Fruit fly (Drosophila melanogaster) whole organism, embryonic: Measurements from ENCODE around the gene fln.

Source experiments
- ATbp ChIP-seq: fragments of 200-800 bp; sonication (Bioruptor generic); optimal IDR thresholded peaks from 2 replicates; lab custom pipeline; 2017; ENCODE audit warnings: missing biosample characterization, mild to moderate bottlenecking, missing genetic modification characterization, missing genetic modification reagents
- Aef1 ChIP-seq: fragments of 200-800 bp; sonication (Bioruptor generic); IDR thresholded peaks from 3 replicates; pipeline ENCODE4 v1.3.6; 2022; ENCODE audit warnings: missing biosample characterization, missing genetic modification characterization
- CG10431 ChIP-seq: fragments of 200-800 bp; sonication (Bioruptor generic); optimal IDR thresholded peaks from 3 replicates; lab custom pipeline; 2018; ENCODE audit warnings: missing biosample characterization, mild to moderate bottlenecking, missing genetic modification characterization
- CG12104 ChIP-seq: fragments of 200-800 bp; sonication (Bioruptor generic); optimal IDR thresholded peaks from 3 replicates; lab custom pipeline; 2016; ENCODE audit warnings: missing biosample characterization, missing genetic modification characterization
- CG15073 ChIP-seq: fragments of 200-800 bp; sonication (Bioruptor generic); optimal IDR thresholded peaks from 2 replicates; lab custom pipeline; 2016; ENCODE audit warnings: missing biosample characterization, missing genetic modification characterization
- CG16863 ChIP-seq: fragments of 200-800 bp; sonication (Bioruptor generic); optimal IDR thresholded peaks from 3 replicates; lab custom pipeline; 2016; ENCODE audit warnings: missing biosample characterization, missing genetic modification characterization
- CG17829 ChIP-seq: fragments of 200-800 bp; optimal IDR thresholded peaks from 2 replicates; lab custom pipeline; 2019; ENCODE audit warnings: missing biosample characterization, mild to moderate bottlenecking, missing genetic modification characterization, moderate library complexity
- CG18262 ChIP-seq: fragments of 200-800 bp; optimal IDR thresholded peaks from 3 replicates; lab custom pipeline; 2019; ENCODE audit warnings: missing biosample characterization, mild to moderate bottlenecking, missing genetic modification characterization, moderate library complexity
- CG18476 ChIP-seq: fragments of 200-800 bp; sonication (Bioruptor generic); optimal IDR thresholded peaks from 2 replicates; lab custom pipeline; 2016; ENCODE audit warnings: missing biosample characterization, mild to moderate bottlenecking, missing genetic modification characterization
- CG2202 ChIP-seq: fragments of 200-800 bp; sonication (Bioruptor generic); optimal IDR thresholded peaks from 2 replicates; lab custom pipeline; 2018; ENCODE audit warnings: missing biosample characterization, mild to moderate bottlenecking, missing genetic modification characterization
- CG2712 ChIP-seq: fragments of 200-800 bp; optimal IDR thresholded peaks from 3 replicates; lab custom pipeline; 2019; ENCODE audit warnings: missing biosample characterization, mild to moderate bottlenecking, missing genetic modification characterization, moderate library complexity
- CG30020 ChIP-seq: fragments of 200-800 bp; optimal IDR thresholded peaks from 2 replicates; lab custom pipeline; 2019; ENCODE audit warnings: missing biosample characterization, mild to moderate bottlenecking, missing genetic modification characterization, moderate library complexity
- CG30403 ChIP-seq: fragments of 200-800 bp; sonication (Bioruptor generic); optimal IDR thresholded peaks from 3 replicates; lab custom pipeline; 2016; ENCODE audit warnings: missing biosample characterization, missing genetic modification characterization
- CG31365 ChIP-seq: fragments of 200-800 bp; sonication (Bioruptor generic); optimal IDR thresholded peaks from 2 replicates; lab custom pipeline; 2018; ENCODE audit warnings: missing biosample characterization, mild to moderate bottlenecking, missing genetic modification characterization
- CG31388 ChIP-seq: fragments of 200-800 bp; sonication (Bioruptor generic); optimal IDR thresholded peaks from 2 replicates; lab custom pipeline; 2016; ENCODE audit warnings: missing biosample characterization, missing genetic modification characterization
- CG31441 ChIP-seq: fragments of 200-800 bp; sonication (Bioruptor generic); IDR thresholded peaks from 2 replicates; pipeline ENCODE4 v1.3.6; 2022; ENCODE audit warnings: missing biosample characterization, missing genetic modification characterization
- CG5180 ChIP-seq: fragments of 200-800 bp; sonication (Bioruptor generic); optimal IDR thresholded peaks from 3 replicates; lab custom pipeline; 2017; ENCODE audit warnings: missing biosample characterization, missing genetic modification characterization, mild to moderate bottlenecking, moderate library complexity, missing genetic modification reagents
- CG6765 ChIP-seq: fragments of 200-800 bp; sonication (Bioruptor generic); optimal IDR thresholded peaks from 3 replicates; lab custom pipeline; 2017; ENCODE audit warnings: missing biosample characterization, mild to moderate bottlenecking, missing genetic modification characterization
- CG7786 ChIP-seq: fragments of 200-800 bp; sonication (Bioruptor generic); optimal IDR thresholded peaks from 2 replicates; lab custom pipeline; 2016; ENCODE audit warnings: missing biosample characterization, missing genetic modification characterization
- CG8281 ChIP-seq: fragments of 200-800 bp; sonication (Bioruptor generic); optimal IDR thresholded peaks from 2 replicates; lab custom pipeline; 2018; ENCODE audit warnings: missing biosample characterization, mild to moderate bottlenecking, missing genetic modification characterization, moderate library complexity
- CG8290 ChIP-seq, 3 experiments: fragments of 200-800 bp; sonication (Bioruptor generic); optimal IDR thresholded peaks; 2 replicates each; lab custom pipeline; 2016 to 2019; ENCODE audit warnings: missing biosample characterization in 3 of 3, missing genetic modification characterization in 3 of 3, mild to moderate bottlenecking in 2 of 3, moderate library complexity in 1 of 3
- CG9817 ChIP-seq: fragments of 200-800 bp; sonication (Bioruptor generic); optimal IDR thresholded peaks from 2 replicates; lab custom pipeline; 2018; ENCODE audit warnings: missing biosample characterization, mild to moderate bottlenecking, missing genetic modification characterization, moderate library complexity
- CoRest ChIP-seq: fragments of 200-800 bp; sonication (Bioruptor generic); optimal IDR thresholded peaks from 3 replicates; lab custom pipeline; 2018; ENCODE audit warnings: missing biosample characterization, mild to moderate bottlenecking, missing genetic modification characterization, moderate library complexity
- D19B ChIP-seq: fragments of 200-800 bp; sonication (Bioruptor generic); optimal IDR thresholded peaks from 2 replicates; lab custom pipeline; 2017; ENCODE audit warnings: missing biosample characterization, mild to moderate bottlenecking, missing genetic modification characterization
- Deaf1 ChIP-seq: fragments of 200-800 bp; optimal IDR thresholded peaks from 3 replicates; lab custom pipeline; 2019; ENCODE audit warnings: missing biosample characterization, mild to moderate bottlenecking, missing genetic modification characterization, moderate library complexity
- Doc3 ChIP-seq: fragments of 200-800 bp; sonication (Bioruptor generic); IDR thresholded peaks from 3 replicates; pipeline ENCODE4 v1.3.6; 2022; ENCODE audit warnings: missing biosample characterization, missing genetic modification characterization; ENCODE audit not compliant: partially characterized antibody
- HmgZ ChIP-seq: fragments of 200-800 bp; sonication (Bioruptor generic); optimal IDR thresholded peaks from 2 replicates; lab custom pipeline; 2018; ENCODE audit warnings: missing biosample characterization, mild to moderate bottlenecking, missing genetic modification characterization
- Hr51 ChIP-seq, 2 experiments: fragments of 200-800 bp; sonication (Bioruptor generic); optimal IDR thresholded peaks; 2 replicates in 1 of 2; 3 replicates in 1 of 2; lab custom pipeline; 2016 to 2018; ENCODE audit warnings: missing biosample characterization in 2 of 2, missing genetic modification characterization in 2 of 2, mild to moderate bottlenecking in 1 of 2, moderate library complexity in 1 of 2
- Hr78 ChIP-seq, 2 experiments: fragments of 200-800 bp in 1 of 2; fragments of >200 bp in 1 of 2; sonication (Bioruptor generic) in 1 of 2; optimal IDR thresholded peaks; 2 replicates each; lab custom pipeline; 2017 to 2019; ENCODE audit warnings: missing biosample characterization in 2 of 2, missing genetic modification characterization in 2 of 2, mild to moderate bottlenecking in 1 of 2, moderate library complexity in 1 of 2
- Optix ChIP-seq: fragments of 200-800 bp; sonication (Bioruptor generic); IDR thresholded peaks from 3 replicates; pipeline ENCODE4 v1.3.6; 2022; ENCODE audit warnings: missing biosample characterization, missing genetic modification characterization
- Xrp1 ChIP-seq: fragments of 200-800 bp; sonication (Bioruptor generic); IDR thresholded peaks from 2 replicates; pipeline ENCODE4 v1.3.6; 2022; ENCODE audit warnings: missing biosample characterization, missing genetic modification characterization
- ara ChIP-seq: fragments of 200-800 bp; sonication (Bioruptor generic); IDR thresholded peaks from 2 replicates; pipeline ENCODE4 v1.3.6; 2022; ENCODE audit warnings: missing biosample characterization, missing genetic modification characterization
- danr ChIP-seq: fragments of 200-800 bp; sonication (Bioruptor generic); IDR thresholded peaks from 2 replicates; pipeline ENCODE4 v1.3.6; 2022; ENCODE audit warnings: missing biosample characterization, missing genetic modification characterization
- dm ChIP-seq: fragments of 200-800 bp; sonication (Bioruptor generic); optimal IDR thresholded peaks from 3 replicates; lab custom pipeline; 2016; ENCODE audit warnings: missing biosample characterization, missing genetic modification characterization
- esg ChIP-seq: fragments of 200-800 bp; sonication (Bioruptor generic); conservative IDR thresholded peaks from 2 replicates; pipeline ENCODE4 v1.3.6; 2022; ENCODE audit warnings: missing biosample characterization, missing genetic modification characterization
- eyg ChIP-seq: fragments of 200-800 bp; sonication (Bioruptor generic); optimal IDR thresholded peaks from 3 replicates; lab custom pipeline; 2016; ENCODE audit warnings: missing biosample characterization, missing genetic modification characterization
- fd3F ChIP-seq: fragments of 200-800 bp; sonication (Bioruptor generic); optimal IDR thresholded peaks from 2 replicates; lab custom pipeline; 2018; ENCODE audit warnings: missing biosample characterization, mild to moderate bottlenecking, missing genetic modification characterization, moderate library complexity
- gcm ChIP-seq: fragments of 200-800 bp; sonication (Bioruptor generic); optimal IDR thresholded peaks from 2 replicates; lab custom pipeline; 2019; ENCODE audit warnings: missing biosample characterization, mild to moderate bottlenecking, missing genetic modification characterization, moderate library complexity
- gfzf ChIP-seq: fragments of 200-800 bp; sonication (Bioruptor generic); optimal IDR thresholded peaks from 2 replicates; lab custom pipeline; 2016; ENCODE audit warnings: missing biosample characterization, mild to moderate bottlenecking, missing genetic modification characterization, moderate library complexity
- lola ChIP-seq, 3 experiments: fragments of >200 bp in 2 of 3; fragments of 200-800 bp in 1 of 3; sonication (Bioruptor generic) in 1 of 3; optimal IDR thresholded peaks; 2 replicates each; lab custom pipeline; 2017 to 2019; ENCODE audit warnings: missing biosample characterization in 3 of 3, missing genetic modification characterization in 3 of 3, mild to moderate bottlenecking in 1 of 3, moderate library complexity in 1 of 3
- nmo ChIP-seq: fragments of 200-800 bp; sonication (Bioruptor generic); optimal IDR thresholded peaks from 2 replicates; lab custom pipeline; 2018; ENCODE audit warnings: missing biosample characterization, mild to moderate bottlenecking, missing genetic modification characterization, moderate library complexity
- oc ChIP-seq: fragments of 200-800 bp; sonication (Bioruptor generic); optimal IDR thresholded peaks from 2 replicates; lab custom pipeline; 2018; ENCODE audit warnings: missing biosample characterization, mild to moderate bottlenecking, missing genetic modification characterization, moderate library complexity
- pita ChIP-seq: fragments of 200-800 bp; sonication (Bioruptor generic); optimal IDR thresholded peaks from 2 replicates; lab custom pipeline; 2017; ENCODE audit warnings: missing biosample characterization, mild to moderate bottlenecking, missing genetic modification characterization
- run ChIP-seq: fragments of 200-800 bp; sonication (Bioruptor generic); optimal IDR thresholded peaks from 3 replicates; lab custom pipeline; 2018; ENCODE audit warnings: missing biosample characterization, mild to moderate bottlenecking, missing genetic modification characterization
- slp2 ChIP-seq: fragments of 200-800 bp; sonication (Bioruptor generic); optimal IDR thresholded peaks from 2 replicates; lab custom pipeline; 2016; ENCODE audit warnings: missing biosample characterization, missing genetic modification characterization
- trem ChIP-seq: fragments of 200-800 bp; optimal IDR thresholded peaks from 3 replicates; lab custom pipeline; 2019; ENCODE audit warnings: missing biosample characterization, mild to moderate bottlenecking, missing genetic modification characterization, moderate library complexity
- yki ChIP-seq: fragments of >200 bp; optimal IDR thresholded peaks from 3 replicates; lab custom pipeline; 2018
- zen ChIP-seq: fragments of 200-800 bp; sonication (Bioruptor generic); optimal IDR thresholded peaks from 3 replicates; lab custom pipeline; 2018; ENCODE audit warnings: missing biosample characterization, mild to moderate bottlenecking, missing genetic modification characterization, moderate library complexity

Gene fln

dm6 chr3L:20002482-20003234, 11.6 kb upstream of the fln start, which contains the start of gene CG7668 (continued):
- TF ChIP-seq CoRest (tag; lab: Kevin White, UChicago) = peak; percentile 92
- peak; percentile 81 for TF ChIP-seq gfzf (GFP tag; lab: Kevin White, UChicago)
- no peak for TF ChIP-seq pita (GFP tag; lab: Kevin White, UChicago)
- TF ChIP-seq eyg = peak; percentile 58
- TF ChIP-seq lola (GFP tag; optimal IDR thresholded peaks at IDR 0.05; lab: Kevin White, UChicago) = peak in 1 of 3 experiments; percentile 88
- peak; percentile 78 for TF ChIP-seq dm
- peak; percentile 92 for TF ChIP-seq HmgZ
- peak; percentile 88 for TF ChIP-seq CG9817 (tag; lab: Kevin White, UChicago)
- TF ChIP-seq gcm (GFP tag; lab: Kevin White, UChicago) = peak; percentile 93
- peak; percentile 94 for TF ChIP-seq CG2712 (tag; lab: Kevin White, UChicago)
- no peak; the same call in 1 of the 2 replicates for TF ChIP-seq ara (GFP tag; lab: Robert Waterston, UW)
- no peak for TF ChIP-seq Doc3 (GFP tag; lab: Robert Waterston, UW)
- TF ChIP-seq nmo (GFP tag; lab: Kevin White, UChicago) = peak; percentile 90
- no peak for TF ChIP-seq Optix (GFP tag; lab: Robert Waterston, UW)
- peak; percentile 85 for TF ChIP-seq esg (GFP tag; lab: Robert Waterston, UW)
- peak; percentile 92 for TF ChIP-seq oc (tag; lab: Kevin White, UChicago)
- TF ChIP-seq CG5180 (GFP tag; lab: Kevin White, UChicago) = peak; percentile 78
- peak; percentile 78 for TF ChIP-seq CG12104 (GFP tag; lab: Kevin White, UChicago)
- peak; percentile 87 for TF ChIP-seq CG18476 (GFP tag; lab: Kevin White, UChicago)
- no peak for TF ChIP-seq yki (lab: Kevin White, UChicago)
- TF ChIP-seq CG8290 (GFP tag; optimal IDR thresholded peaks at IDR 0.05; lab: Kevin White, UChicago) = peak; percentile 85
- TF ChIP-seq CG8290 (tag; optimal IDR thresholded peaks at IDR 0.05; lab: Kevin White, UChicago) = peak in 1 of 2 experiments; percentile 90
- peak; percentile 76 for TF ChIP-seq CG8281
- TF ChIP-seq danr = peak; percentile 77
- peak; percentile 88 for TF ChIP-seq CG16863 (GFP tag; lab: Kevin White, UChicago)
- TF ChIP-seq Xrp1 (GFP tag; lab: Robert Waterston, UW) = peak; percentile 93
- peak; percentile 71 for TF ChIP-seq CG10431 (GFP tag; lab: Kevin White, UChicago)
- TF ChIP-seq CG30020 = peak; percentile 87
- TF ChIP-seq CG7786 (GFP tag; lab: Kevin White, UChicago) = peak; percentile 80
- peak; percentile 90 for TF ChIP-seq trem (tag; lab: Kevin White, UChicago)
- peak; percentile 85 for TF ChIP-seq run (tag; lab: Kevin White, UChicago)
- TF ChIP-seq Deaf1 (tag; lab: Kevin White, UChicago) = peak; percentile 66
- peak; percentile 93 for TF ChIP-seq CG18262 (tag; lab: Kevin White, UChicago)
- peak; percentile 86 for TF ChIP-seq CG2202
- TF ChIP-seq Hr78 (GFP tag; optimal IDR thresholded peaks at IDR 0.05; lab: Kevin White, UChicago) = no peak
- TF ChIP-seq CG15073 = no peak
- peak; percentile 91 for TF ChIP-seq zen (tag; lab: Kevin White, UChicago)
- TF ChIP-seq D19B (GFP tag; lab: Kevin White, UChicago) = peak; percentile 99
- peak; percentile 87 for TF ChIP-seq ATbp (GFP tag; lab: Kevin White, UChicago)
- TF ChIP-seq Aef1 (GFP tag; lab: Robert Waterston, UW) = peak; percentile 77
- peak; percentile 53 for TF ChIP-seq CG31388
- TF ChIP-seq CG31441 (GFP tag; lab: Robert Waterston, UW) = peak; percentile 94
- peak; percentile 86 for TF ChIP-seq slp2 (GFP tag; lab: Kevin White, UChicago)
- peak; percentile 90 for TF ChIP-seq CG30403
- TF ChIP-seq fd3F (GFP tag; lab: Kevin White, UChicago) = peak; percentile 81
- peak; percentile 75 for TF ChIP-seq CG31365 (tag; lab: Kevin White, UChicago)
- peak; percentile 93 for TF ChIP-seq CG17829
- TF ChIP-seq CG6765 (GFP tag; lab: Kevin White, UChicago) = peak; percentile 76
- peak; percentile 77 to 92 for TF ChIP-seq Hr51 (GFP tag; optimal IDR thresholded peaks at IDR 0.05; lab: Kevin White, UChicago)
